Worm (Caenorhabditis elegans) whole organism, L1 larva: ENCODE data around the gene rbm-22.

Experiments used
- C16A3.4 ChIP-seq: fragments of 150-350 bp; optimal IDR thresholded peaks from 2 replicates; lab custom pipeline; 2014; ENCODE audit warnings: missing biosample characterization, missing genetic modification characterization
- F16B12.6 ChIP-seq: fragments of 150-350 bp; optimal IDR thresholded peaks from 2 replicates; lab custom pipeline; 2014; ENCODE audit warnings: missing biosample characterization, missing genetic modification characterization
- Y116A8C.19 ChIP-seq: sonication (generic microtip); optimal IDR thresholded peaks from 2 replicates; lab custom pipeline; 2016; ENCODE audit warnings: missing compliant biosample characterization, missing genetic modification characterization, borderline replicate concordance
- alr-1 ChIP-seq: fragments of 200-800 bp; sonication (Bioruptor generic); optimal IDR thresholded peaks from 2 replicates; lab custom pipeline; 2018; ENCODE audit warnings: borderline replicate concordance, mild to moderate bottlenecking, missing genetic modification characterization, missing compliant biosample characterization
- ceh-63 ChIP-seq: fragments of 200-800 bp; sonication (Bioruptor generic); optimal IDR thresholded peaks from 2 replicates; lab custom pipeline; 2018; ENCODE audit warnings: mild to moderate bottlenecking, missing genetic modification characterization, missing compliant biosample characterization
- ceh-82 ChIP-seq, 3 experiments: fragments of 150-350 bp in 1 of 3; sonication (generic microtip) in 2 of 3; optimal IDR thresholded peaks; 2 replicates each; lab custom pipeline; 2014 to 2017; ENCODE audit warnings: missing biosample characterization in 3 of 3, missing genetic modification characterization in 3 of 3
- dpl-1 ChIP-seq, 3 experiments: fragments of 150-350 bp in 2 of 3; sonication (generic microtip) in 1 of 3; optimal IDR thresholded peaks; 2 replicates each; lab custom pipeline; 2014 to 2017; ENCODE audit warnings: missing biosample characterization in 3 of 3, missing genetic modification characterization in 3 of 3, missing genetic modification reagents in 3 of 3
- efl-1 ChIP-seq, 4 experiments: fragments of 150-350 bp; optimal IDR thresholded peaks in 3 of 4; peaks in 1 of 4; 1 replicate in 1 of 4; 2 replicates in 3 of 4; lab custom pipeline; 2014; ENCODE audit warnings: missing biosample characterization in 2 of 4, missing genetic modification characterization in 2 of 4, missing genetic modification reagents in 2 of 4
- elt-2 ChIP-seq: sonication (generic microtip); optimal IDR thresholded peaks from 2 replicates; lab custom pipeline; 2016; ENCODE audit warnings: missing genetic modification characterization, mild to moderate bottlenecking, inconsistent platforms, missing compliant biosample characterization, missing genetic modification reagents
- elt-3 ChIP-seq, 6 experiments: fragments of 150-350 bp in 1 of 6; sonication (generic microtip); optimal IDR thresholded peaks; 2 replicates each; lab custom pipeline; 2017 to 2018; ENCODE audit warnings: missing biosample characterization in 6 of 6, missing genetic modification characterization in 6 of 6, inconsistent platforms in 1 of 6
- ets-5 ChIP-seq: fragments of 200-800 bp; sonication (Bioruptor generic); IDR thresholded peaks from 2 replicates; pipeline ENCODE4 v1.3.6; 2022; ENCODE audit warnings: missing genetic modification characterization, missing compliant biosample characterization
- fkh-4 ChIP-seq: sonication (generic microtip); optimal IDR thresholded peaks from 2 replicates; lab custom pipeline; 2016; ENCODE audit warnings: missing compliant biosample characterization, missing genetic modification characterization, borderline replicate concordance
- fkh-8 ChIP-seq: sonication (generic microtip); optimal IDR thresholded peaks from 2 replicates; lab custom pipeline; 2016; ENCODE audit warnings: mild to moderate bottlenecking, missing genetic modification characterization, missing compliant biosample characterization
- hlh-17 ChIP-seq: fragments of 200-800 bp; sonication (Bioruptor generic); optimal IDR thresholded peaks from 2 replicates; lab custom pipeline; 2018; ENCODE audit warnings: missing genetic modification characterization, mild to moderate bottlenecking, missing compliant biosample characterization, moderate library complexity, borderline replicate concordance
- lin-13 ChIP-seq: fragments of 150-350 bp; optimal IDR thresholded peaks from 2 replicates; lab custom pipeline; 2014; ENCODE audit warnings: missing biosample characterization, missing genetic modification reagents, missing genetic modification characterization
- lin-14 ChIP-seq: fragments of 200-800 bp; sonication (Bioruptor generic); optimal IDR thresholded peaks from 2 replicates; lab custom pipeline; 2018; ENCODE audit warnings: mild to moderate bottlenecking, missing genetic modification characterization, moderate library complexity, missing compliant biosample characterization
- lin-15B ChIP-seq: fragments of 150-350 bp; sonication (generic microtip); optimal IDR thresholded peaks from 3 replicates; lab custom pipeline; 2014; ENCODE audit warnings: missing biosample characterization, missing genetic modification characterization
- mdl-1 ChIP-seq, 2 experiments: fragments of 150-350 bp; optimal IDR thresholded peaks; 2 replicates each; lab custom pipeline; 2014 to 2017; ENCODE audit warnings: missing biosample characterization in 2 of 2, missing genetic modification characterization in 2 of 2, inconsistent platforms in 1 of 2
- mep-1 ChIP-seq: fragments of 150-350 bp; optimal IDR thresholded peaks from 2 replicates; lab custom pipeline; 2014; ENCODE audit warnings: missing biosample characterization, missing genetic modification characterization
- nhr-11 ChIP-seq: fragments of 150-350 bp; optimal IDR thresholded peaks from 2 replicates; lab custom pipeline; 2014; ENCODE audit warnings: missing biosample characterization, missing genetic modification characterization
- nhr-12 ChIP-seq: sonication (generic microtip); optimal IDR thresholded peaks from 2 replicates; lab custom pipeline; 2017; ENCODE audit warnings: missing biosample characterization, missing genetic modification characterization
- nhr-19 ChIP-seq: fragments of 200-800 bp; sonication (Bioruptor generic); conservative IDR thresholded peaks from 2 replicates; pipeline ENCODE4 v1.3.6; 2022; ENCODE audit warnings: missing genetic modification characterization, missing compliant biosample characterization
- nhr-20 ChIP-seq: sonication (generic microtip); optimal IDR thresholded peaks from 2 replicates; lab custom pipeline; 2016; ENCODE audit warnings: mild to moderate bottlenecking, missing genetic modification characterization, missing compliant biosample characterization
- nhr-237 ChIP-seq: fragments of 150-350 bp; optimal IDR thresholded peaks from 2 replicates; lab custom pipeline; 2014; ENCODE audit warnings: missing biosample characterization, missing genetic modification characterization
- nhr-47 ChIP-seq: sonication (generic microtip); optimal IDR thresholded peaks from 2 replicates; lab custom pipeline; 2016; ENCODE audit warnings: mild to moderate bottlenecking, missing genetic modification characterization, moderate library complexity, missing compliant biosample characterization
- nhr-77 ChIP-seq: fragments of 150-350 bp; optimal IDR thresholded peaks from 2 replicates; lab custom pipeline; 2014; ENCODE audit warnings: missing biosample characterization, missing genetic modification characterization
- nhr-85 ChIP-seq: sonication (generic microtip); peaks from one replicate; lab custom pipeline; 2016; ENCODE audit warnings: missing genetic modification characterization, inconsistent platforms, missing compliant biosample characterization
- pax-3 ChIP-seq: fragments of 200-800 bp; sonication (Bioruptor generic); optimal IDR thresholded peaks from 2 replicates; lab custom pipeline; 2018; ENCODE audit warnings: mild to moderate bottlenecking, missing genetic modification characterization, moderate library complexity, missing compliant biosample characterization
- rnt-1 ChIP-seq: sonication (generic microtip); optimal IDR thresholded peaks from 2 replicates; lab custom pipeline; 2016; ENCODE audit warnings: mild to moderate bottlenecking, missing genetic modification characterization, moderate library complexity, missing compliant biosample characterization
- snpc-4 ChIP-seq: fragments of 150-350 bp; optimal IDR thresholded peaks from 2 replicates; lab custom pipeline; 2014; ENCODE audit warnings: missing biosample characterization, missing genetic modification characterization
- swsn-7 ChIP-seq: sonication (generic microtip); optimal IDR thresholded peaks from 2 replicates; lab custom pipeline; 2016; ENCODE audit warnings: missing genetic modification characterization, missing compliant biosample characterization
- tbx-2 ChIP-seq: sonication (generic microtip); optimal IDR thresholded peaks from 2 replicates; lab custom pipeline; 2016; ENCODE audit warnings: missing genetic modification characterization, missing compliant biosample characterization
- unc-98 ChIP-seq: fragments of 200-800 bp; sonication (Bioruptor generic); IDR thresholded peaks from 2 replicates; pipeline ENCODE4 v1.3.6; 2022; ENCODE audit warnings: missing genetic modification characterization, missing compliant biosample characterization
- vab-15 ChIP-seq: sonication (generic microtip); optimal IDR thresholded peaks from 2 replicates; lab custom pipeline; 2017; ENCODE audit warnings: missing genotype, mild to moderate bottlenecking, missing genetic modification characterization, missing compliant biosample characterization
- zag-1 ChIP-seq: fragments of 150-350 bp; optimal IDR thresholded peaks from 2 replicates; lab custom pipeline; 2014; ENCODE audit warnings: missing biosample characterization, missing genetic modification characterization
- ztf-11 ChIP-seq, 2 experiments: sonication (generic microtip); optimal IDR thresholded peaks; 2 replicates each; lab custom pipeline; 2016 to 2017; ENCODE audit warnings: missing genetic modification characterization in 2 of 2, missing biosample characterization in 1 of 2, missing compliant biosample characterization in 1 of 2

Gene rbm-22

ce11 chrIV:10868629-10869251 is 7.5 kb downstream of the rbm-22 start, which contains the start of gene F13E9.11:
F13E9.11 (minus strand) TSS chrIV:10869135.
- TF ChIP-seq nhr-237 (tag; lab: Kevin White, UChicago) (no peak), mep-1 (tag; lab: Kevin White, UChicago) (no peak), tbx-2 (tag; lab: Kevin White, UChicago) (peak; percentile 15), elt-3 (tag; optimal IDR thresholded peaks at IDR 0.05; lab: Kevin White, UChicago) (no peak), fkh-8 (tag; lab: Kevin White, UChicago) (no peak), lin-15B (no peak), nhr-47 (peak; percentile 2), ceh-82 (tag; optimal IDR thresholded peaks at IDR 0.05; lab: Kevin White, UChicago) (peak in 1 of 3 experiments; percentile 43), lin-14 (GFP tag; lab: Kevin White, UChicago) (peak; percentile 74), nhr-12 (tag; lab: Kevin White, UChicago) (no peak), rnt-1 (tag; lab: Kevin White, UChicago) (peak; percentile 4)

DNA sequence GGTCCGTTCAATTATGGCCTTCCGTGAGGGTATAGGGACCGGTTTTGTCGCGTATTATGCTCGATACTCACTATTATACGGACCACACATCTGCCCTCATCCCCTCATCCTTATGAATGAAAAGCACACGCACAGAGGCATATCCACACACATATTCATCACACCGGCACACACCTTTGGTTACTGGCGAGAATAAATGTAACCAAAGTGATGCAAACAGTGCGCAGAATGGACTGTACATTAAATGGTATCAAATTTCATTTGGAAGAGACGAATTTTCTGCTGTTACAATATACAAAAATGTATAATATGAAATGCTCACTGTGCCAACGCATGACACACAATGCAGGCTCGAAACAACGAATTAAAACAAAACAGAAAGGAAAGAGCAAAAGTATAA is 8.4 kb downstream of the rbm-22 start:
- TF ChIP-seq zag-1 (tag; lab: Kevin White, UChicago), result no peak
- no peak for TF ChIP-seq fkh-4
- no peak for TF ChIP-seq ets-5 (GFP tag; lab: Robert Waterston, UW)
- no peak for TF ChIP-seq ceh-63 (GFP tag; lab: Kevin White, UChicago)
- TF ChIP-seq mdl-1 (tag; optimal IDR thresholded peaks at IDR 0.05; lab: Kevin White, UChicago), result no peak
- TF ChIP-seq dpl-1 (GFP tag; optimal IDR thresholded peaks at IDR 0.05; lab: Kevin White, UChicago), result no peak
- TF ChIP-seq nhr-11 (tag; lab: Kevin White, UChicago), result no peak
- no peak for TF ChIP-seq alr-1 (tag; lab: Kevin White, UChicago)
- no peak for TF ChIP-seq snpc-4 (tag; lab: Kevin White, UChicago)
- TF ChIP-seq Y116A8C.19 (tag; lab: Kevin White, UChicago), result no peak
- no peak for TF ChIP-seq lin-13 (GFP tag; lab: Kevin White, UChicago)

DNA sequence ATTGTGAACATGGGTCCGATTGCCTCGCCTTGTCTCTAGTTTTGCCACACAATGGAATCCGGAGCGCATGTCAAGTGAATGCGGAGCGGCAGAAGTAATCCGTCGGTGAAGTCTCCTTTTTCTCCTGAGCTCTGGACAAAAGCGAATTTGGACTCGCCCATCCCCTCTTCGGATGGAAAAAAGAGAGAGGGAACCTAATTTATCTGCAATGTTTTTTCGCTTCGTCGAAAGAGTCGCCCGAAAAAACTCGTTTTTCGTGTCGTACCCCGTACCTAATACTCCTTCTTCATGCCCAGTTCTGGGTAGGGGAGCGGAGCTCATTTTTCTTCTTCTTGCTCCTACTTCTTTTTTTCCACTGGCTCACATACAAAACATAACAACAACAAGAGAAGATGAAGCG is 9.0 kb downstream of the rbm-22 start:
- TF ChIP-seq lin-14 (GFP tag; lab: Kevin White, UChicago), result peak; percentile 54
- no peak for TF ChIP-seq efl-1 (optimal IDR thresholded peaks at IDR 0.05; lab: Kevin White, UChicago)
- TF ChIP-seq efl-1 (GFP tag; optimal IDR thresholded peaks at IDR 0.05 in 1 of 2; lab: Kevin White, UChicago), result peak in 1 of 2 experiments; percentile 44
- TF ChIP-seq F16B12.6, result no peak

ce11 chrIV:10874527-10874926 is 13.3 kb downstream of the rbm-22 start, which contains the start of gene F13E9.12:
F13E9.12 (minus strand) TSS chrIV:10874627.
- TF ChIP-seq swsn-7 (tag; lab: Kevin White, UChicago) (no peak), nhr-77 (tag; lab: Kevin White, UChicago) (no peak), C16A3.4 (no peak)

DNA sequence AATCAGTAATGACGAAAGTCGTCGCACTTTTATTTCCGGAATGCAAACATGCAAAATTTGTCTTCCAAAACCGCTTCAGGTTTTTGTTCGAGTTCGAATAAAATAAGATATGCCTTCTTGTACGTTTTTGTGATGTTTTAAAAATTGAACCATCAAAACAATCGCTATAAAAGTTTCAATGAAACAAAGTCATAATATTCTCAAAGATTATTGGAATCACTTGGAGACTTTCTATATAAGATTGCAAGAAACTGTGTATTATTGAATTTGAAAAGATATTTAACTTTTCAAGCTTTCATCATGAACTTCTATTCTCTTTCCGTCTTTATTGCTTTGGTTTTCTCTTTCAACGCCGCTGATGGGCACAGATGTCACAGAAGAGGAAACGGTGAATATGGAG is 15.6 kb downstream of the rbm-22 start, which contains the start of gene fipr-14:
fipr-14 (plus strand) TSS at position 301 of the 400 bp plus-strand sequence.
- TF ChIP-seq tbx-2 (tag; lab: Kevin White, UChicago), result no peak
- no peak for TF ChIP-seq swsn-7 (tag; lab: Kevin White, UChicago)
- no peak for TF ChIP-seq nhr-20 (tag; lab: Kevin White, UChicago)
- no peak for TF ChIP-seq ztf-11 (tag; optimal IDR thresholded peaks at IDR 0.05; lab: Kevin White, UChicago)
- TF ChIP-seq unc-98 (GFP tag; lab: Robert Waterston, UW), result no peak
- no peak for TF ChIP-seq elt-3 (tag; optimal IDR thresholded peaks at IDR 0.05; lab: Kevin White, UChicago)
- no peak for TF ChIP-seq elt-2
- no peak for TF ChIP-seq pax-3 (tag; lab: Kevin White, UChicago)
- TF ChIP-seq hlh-17 (GFP tag; lab: Kevin White, UChicago), result no peak
- no peak for TF ChIP-seq nhr-19 (GFP tag; lab: Robert Waterston, UW)
- TF ChIP-seq C16A3.4, result no peak
- TF ChIP-seq snpc-4 (tag; lab: Kevin White, UChicago), result no peak
- TF ChIP-seq nhr-85 (tag; lab: Kevin White, UChicago), result no peak
- TF ChIP-seq nhr-47, result no peak
- no peak for TF ChIP-seq Y116A8C.19 (tag; lab: Kevin White, UChicago)
- TF ChIP-seq vab-15 (tag; lab: Kevin White, UChicago), result no peak
